Worm (Caenorhabditis elegans) whole organism, L4 larva: ENCODE data around the gene T10D4.19.
A peak's percentile ranks its signal among the peaks of the same experiment; 100 is the strongest.
"Not testable (repeated sequence)": the region's sequence is repeated elsewhere in the genome, so short reads cannot be mapped to it uniquely, and the experiment has no call there.

Source experiments
- D1046.2 ChIP-seq: fragments of 200-800 bp; sonication (Bioruptor generic); IDR thresholded peaks from 2 replicates; pipeline ENCODE4 v1.3.6; 2022; ENCODE audit warnings: missing genetic modification characterization, missing compliant biosample characterization
- F37D6.2 ChIP-seq: sonication (generic microtip); optimal IDR thresholded peaks from 2 replicates; lab custom pipeline; 2016; ENCODE audit warnings: mild to moderate bottlenecking, missing genetic modification characterization, missing compliant biosample characterization
- F49E8.2 ChIP-seq: sonication (generic microtip); optimal IDR thresholded peaks from 2 replicates; lab custom pipeline; 2016; ENCODE audit warnings: missing compliant biosample characterization, mild to moderate bottlenecking, missing genetic modification characterization, borderline replicate concordance
- T20F7.1 ChIP-seq: fragments of 200-800 bp; sonication (Bioruptor generic); optimal IDR thresholded peaks from 2 replicates; lab custom pipeline; 2018; ENCODE audit warnings: mild to moderate bottlenecking, missing genetic modification characterization, missing compliant biosample characterization
- Y48G9A.11 ChIP-seq: fragments of 200-800 bp; sonication (Bioruptor generic); IDR thresholded peaks from 2 replicates; pipeline ENCODE4 v1.3.6; 2022; ENCODE audit warnings: missing genetic modification reagents, missing genetic modification characterization, missing compliant biosample characterization
- ZK546.5 ChIP-seq, 2 experiments: sonication (generic microtip); optimal IDR thresholded peaks; 2 replicates each; lab custom pipeline; 2017; ENCODE audit warnings: missing biosample characterization in 2 of 2, missing genetic modification characterization in 2 of 2
- aha-1 ChIP-seq: fragments of 150-350 bp; peaks from one replicate; lab custom pipeline; 2014; ENCODE audit warnings: missing biosample characterization, missing genetic modification characterization
- cey-2 ChIP-seq: sonication (generic microtip); optimal IDR thresholded peaks from 3 replicates; lab custom pipeline; 2017; ENCODE audit warnings: missing genetic modification characterization, mild to moderate bottlenecking, missing compliant biosample characterization, antibody characterized with exemption, borderline replicate concordance; ENCODE audit not compliant: insufficient read depth
- daf-12 ChIP-seq: fragments of 150-350 bp; optimal IDR thresholded peaks from 2 replicates; lab custom pipeline; 2014; ENCODE audit warnings: missing biosample characterization, missing genetic modification reagents, missing genetic modification characterization
- daf-19 ChIP-seq: fragments of 200-800 bp; sonication (Bioruptor generic); conservative IDR thresholded peaks from 2 replicates; pipeline ENCODE4 v1.3.6; 2022; ENCODE audit warnings: missing genetic modification characterization, missing compliant biosample characterization
- daf-8 ChIP-seq: fragments of 200-800 bp; sonication (Bioruptor generic); IDR thresholded peaks from 2 replicates; pipeline ENCODE4 v1.3.6; 2022; ENCODE audit warnings: missing genetic modification characterization, missing compliant biosample characterization
- egl-27 ChIP-seq: sonication (generic microtip); optimal IDR thresholded peaks from 3 replicates; lab custom pipeline; 2017; ENCODE audit warnings: missing biosample characterization, missing genetic modification reagents, missing genetic modification characterization
- egl-43 ChIP-seq: fragments of 200-800 bp; sonication (Bioruptor generic); IDR thresholded peaks from 2 replicates; pipeline ENCODE4 v1.3.6; 2022; ENCODE audit warnings: missing genetic modification reagents, missing genetic modification characterization, missing compliant biosample characterization
- fkh-10 ChIP-seq: fragments of 150-350 bp; optimal IDR thresholded peaks from 2 replicates; lab custom pipeline; 2014; ENCODE audit warnings: missing biosample characterization, missing genetic modification reagents, missing genetic modification characterization
- hmg-1.1 ChIP-seq: fragments of 200-800 bp; sonication (Bioruptor generic); IDR thresholded peaks from 2 replicates; pipeline ENCODE4 v1.3.6; 2022; ENCODE audit warnings: missing genetic modification reagents, missing genetic modification characterization, missing compliant biosample characterization
- lim-7 ChIP-seq: fragments of 200-800 bp; sonication (Bioruptor generic); IDR thresholded peaks from 2 replicates; pipeline ENCODE4 v1.3.6; 2022; ENCODE audit warnings: missing genetic modification characterization, missing compliant biosample characterization
- madf-5 ChIP-seq, 2 experiments: fragments of 200-800 bp; sonication (Bioruptor generic); IDR thresholded peaks; 2 replicates each; pipeline ENCODE4 v1.3.6; 2022; ENCODE audit warnings: missing compliant biosample characterization in 2 of 2, missing genetic modification characterization in 2 of 2
- madf-9 ChIP-seq: fragments of 200-800 bp; sonication (Bioruptor generic); conservative IDR thresholded peaks from 2 replicates; pipeline ENCODE4 v1.3.6; 2022; ENCODE audit warnings: missing genetic modification reagents, missing genetic modification characterization, missing compliant biosample characterization
- nhr-111 ChIP-seq: fragments of 200-800 bp; sonication (Bioruptor generic); optimal IDR thresholded peaks from 2 replicates; lab custom pipeline; 2018; ENCODE audit warnings: mild to moderate bottlenecking, missing genetic modification characterization, missing compliant biosample characterization
- nhr-237 ChIP-seq: sonication (generic microtip); optimal IDR thresholded peaks from 2 replicates; lab custom pipeline; 2017; ENCODE audit warnings: missing biosample characterization, missing genetic modification characterization
- set-16 ChIP-seq: fragments of 200-800 bp; sonication (Bioruptor generic); IDR thresholded peaks from 2 replicates; pipeline ENCODE4 v1.3.6; 2022; ENCODE audit warnings: missing genetic modification reagents, missing genetic modification characterization, missing compliant biosample characterization
- unc-130 ChIP-seq: sonication (generic microtip); optimal IDR thresholded peaks from 2 replicates; lab custom pipeline; 2016; ENCODE audit warnings: missing genetic modification reagents, missing genetic modification characterization, missing compliant biosample characterization
- zag-1 ChIP-seq: fragments of 150-350 bp; optimal IDR thresholded peaks from 2 replicates; lab custom pipeline; 2014; ENCODE audit warnings: missing biosample characterization, missing genetic modification characterization
- ztf-11 ChIP-seq: fragments of 150-350 bp; optimal IDR thresholded peaks from 2 replicates; lab custom pipeline; 2014; ENCODE audit warnings: missing biosample characterization, missing genetic modification characterization

Gene T10D4.19

DNA sequence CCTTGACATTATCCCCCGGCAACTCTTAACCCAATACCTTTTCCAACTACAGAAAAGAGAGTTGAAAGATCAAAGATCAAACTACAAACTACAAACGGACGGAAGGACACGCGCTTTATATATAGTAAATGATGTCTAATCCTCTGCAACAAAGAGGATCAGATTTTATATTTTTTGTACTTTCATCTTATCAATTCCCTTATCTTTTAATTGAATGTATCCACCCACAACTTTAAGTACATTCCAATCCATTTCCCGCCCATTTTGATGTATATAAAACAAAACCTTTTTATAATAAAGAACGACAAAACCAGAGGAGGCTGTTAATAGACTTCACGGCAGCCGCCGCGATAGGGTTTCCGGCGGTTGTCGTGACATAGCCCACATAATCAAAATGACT lies 25.9 kb downstream of the T10D4.19 start, which contains the start of gene sri-40:
Gene sri-40, plus strand, starts transcription at position 301 of the 400 bp plus-strand sequence.
- not testable (repeated sequence) for TF ChIP-seq madf-9 (GFP tag; lab: Robert Waterston, UW); F37D6.2 (tag; lab: Kevin White, UChicago); set-16 (GFP tag; lab: Robert Waterston, UW)
- TF ChIP-seq, all 104 proteins: peak for 0; not testable (repeated sequence) for 104

DNA sequence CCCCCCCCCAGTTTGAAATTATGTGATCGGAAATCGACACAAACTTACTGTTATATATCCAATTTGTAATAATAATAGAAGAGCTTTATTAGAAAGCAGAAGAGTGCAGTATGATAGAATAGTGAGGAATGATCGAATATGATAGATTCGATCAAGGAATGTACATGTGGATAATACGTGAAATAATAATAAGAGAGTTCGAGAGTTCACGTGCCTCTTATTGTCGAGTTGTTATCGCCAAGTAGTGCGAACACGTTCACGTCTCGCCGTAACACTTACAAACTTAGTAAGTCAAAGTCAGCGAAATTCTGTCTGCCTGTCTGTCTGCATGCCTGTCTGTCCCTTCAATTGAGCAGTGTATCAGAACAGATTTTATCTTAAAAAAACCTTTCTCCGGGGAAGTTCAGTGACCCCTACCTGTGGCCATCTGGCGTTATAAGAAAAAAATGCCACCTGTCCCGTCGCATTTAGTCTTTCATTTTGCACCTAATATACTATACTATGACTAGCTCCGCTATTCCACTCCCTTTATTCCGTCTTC lies 31.7 kb downstream of the T10D4.19 start, which contains the start of the genes Y27F2A.6 and Y27F2A.8:
Gene Y27F2A.6, minus strand, starts transcription at position 101 of the 541 bp plus-strand sequence.
Gene Y27F2A.8, plus strand, starts transcription at position 491 of the 541 bp plus-strand sequence.
- not testable (repeated sequence) for TF ChIP-seq lim-7 (GFP tag; lab: Robert Waterston, UW); ztf-11 (tag; lab: Kevin White, UChicago); hmg-1.1 (GFP tag; lab: Robert Waterston, UW)

DNA sequence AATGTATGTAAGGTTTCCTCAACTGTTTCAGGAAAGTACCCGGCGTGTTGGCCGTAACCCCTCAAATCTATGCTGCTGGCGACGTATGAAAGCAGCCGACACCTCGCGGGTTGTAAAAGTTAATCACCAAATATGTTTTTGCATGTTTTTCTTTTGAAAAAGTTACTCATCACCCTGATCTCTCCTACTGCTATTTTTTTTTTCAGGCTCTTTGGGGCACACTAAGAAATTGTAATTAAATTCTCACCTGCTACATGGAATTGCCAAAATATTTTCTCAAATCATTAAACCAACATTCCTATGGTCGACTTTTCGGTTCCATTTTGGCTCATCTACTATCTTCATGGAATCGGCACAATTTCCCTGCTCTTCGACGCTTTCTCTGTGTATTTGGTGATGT lies 33.1 kb downstream of the T10D4.19 start, which contains the start of gene sri-78:
Gene sri-78, plus strand, starts transcription at position 301 of the 400 bp plus-strand sequence.
- not testable (repeated sequence) for TF ChIP-seq hmg-1.1 (GFP tag; lab: Robert Waterston, UW); daf-12 (tag; lab: Kevin White, UChicago); ztf-11 (tag; lab: Kevin White, UChicago)

DNA sequence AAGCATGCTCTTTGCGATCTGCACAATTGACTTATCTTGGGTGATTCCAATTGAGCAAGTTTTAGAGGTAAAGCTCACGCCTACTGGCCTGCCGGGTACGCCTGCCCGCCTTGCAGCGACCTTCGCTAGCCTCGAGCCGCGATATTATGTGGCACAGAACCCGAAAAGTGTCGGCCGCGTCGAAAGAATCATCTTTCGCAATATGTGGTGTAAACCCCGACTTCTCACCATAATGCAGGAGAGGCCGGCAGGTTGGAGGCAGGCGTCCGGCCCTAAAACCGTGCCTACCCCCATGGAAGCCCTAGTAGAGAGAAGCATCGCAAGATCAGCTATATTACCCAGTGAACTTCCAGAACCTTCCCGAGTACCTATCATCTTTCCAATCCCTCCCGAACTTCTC lies 34.1 kb downstream of the T10D4.19 start:
- TF ChIP-seq aha-1 (peak; percentile 21), T20F7.1 (no peak), nhr-237 (no peak), F49E8.2 (tag; lab: Kevin White, UChicago) (no peak), D1046.2 (no peak), fkh-10 (GFP tag; lab: Kevin White, UChicago) (no peak), Y48G9A.11 (GFP tag; lab: Robert Waterston, UW) (peak; percentile 41; the same call in 1 of the 2 replicates), egl-43 (GFP tag; lab: Robert Waterston, UW) (0 out of 2 replicates have a peak, but pooled peaks have one; percentile 44), set-16 (GFP tag; lab: Robert Waterston, UW) (peak; percentile 55)
- TF ChIP-seq, all 104 proteins: peak for 4

DNA sequence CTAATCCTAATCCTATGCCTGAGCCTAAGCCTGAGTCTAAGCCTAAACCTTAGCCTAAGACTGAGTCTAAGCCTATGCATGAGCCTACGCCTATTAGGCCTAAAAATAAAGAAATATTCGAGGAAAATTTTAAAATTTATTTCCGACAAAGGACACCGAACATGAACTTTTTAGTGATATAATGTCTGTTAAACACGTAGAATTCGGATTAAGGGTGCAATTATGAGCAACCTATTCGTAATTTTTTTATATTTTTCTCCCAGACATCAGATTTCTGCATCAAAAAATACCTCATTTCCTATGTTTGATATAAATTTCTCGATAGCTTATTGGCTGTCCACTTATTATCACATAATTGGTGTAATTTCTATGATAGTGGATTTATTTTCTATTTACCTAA lies 37.3 kb downstream of the T10D4.19 start, which contains the start of gene Y27F2A.11:
Gene Y27F2A.11, plus strand, starts transcription at position 301 of the 400 bp plus-strand sequence.
- TF ChIP-seq madf-5 (GFP tag; IDR thresholded peaks at IDR 0.05; lab: Robert Waterston, UW); daf-19 (GFP tag; lab: Robert Waterston, UW); nhr-111: not testable (repeated sequence)
- TF ChIP-seq, all 104 proteins: peak for 0; not testable (repeated sequence) for 104

DNA sequence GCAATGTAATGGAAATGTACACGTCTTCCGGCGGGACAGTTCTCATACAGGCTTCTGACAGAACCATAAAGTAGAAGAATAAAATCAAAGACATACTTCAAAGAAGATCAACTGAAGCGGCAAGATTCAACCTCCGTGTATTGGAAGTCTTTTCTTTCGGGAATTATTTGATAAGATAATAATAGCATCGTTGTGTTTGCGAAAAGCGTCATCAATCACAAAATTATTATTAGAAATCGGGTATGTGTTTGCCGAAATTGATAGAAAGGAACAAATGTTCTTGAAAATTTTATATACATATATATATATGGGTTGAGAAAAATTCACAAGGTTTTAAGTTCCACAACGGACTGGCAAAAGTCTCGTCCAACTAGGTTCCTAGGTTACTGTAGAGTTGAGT lies 39.8 kb downstream of the T10D4.19 start, which contains the start of gene Y27F2A.9:
Gene Y27F2A.9, minus strand, starts transcription at position 101 of the 400 bp plus-strand sequence.
- not testable (repeated sequence) for TF ChIP-seq egl-27 (tag; lab: Kevin White, UChicago); unc-130 (GFP tag; lab: Kevin White, UChicago); cey-2 (tag; lab: Kevin White, UChicago)
- TF ChIP-seq, all 104 proteins: peak for 0; not testable (repeated sequence) for 104

DNA sequence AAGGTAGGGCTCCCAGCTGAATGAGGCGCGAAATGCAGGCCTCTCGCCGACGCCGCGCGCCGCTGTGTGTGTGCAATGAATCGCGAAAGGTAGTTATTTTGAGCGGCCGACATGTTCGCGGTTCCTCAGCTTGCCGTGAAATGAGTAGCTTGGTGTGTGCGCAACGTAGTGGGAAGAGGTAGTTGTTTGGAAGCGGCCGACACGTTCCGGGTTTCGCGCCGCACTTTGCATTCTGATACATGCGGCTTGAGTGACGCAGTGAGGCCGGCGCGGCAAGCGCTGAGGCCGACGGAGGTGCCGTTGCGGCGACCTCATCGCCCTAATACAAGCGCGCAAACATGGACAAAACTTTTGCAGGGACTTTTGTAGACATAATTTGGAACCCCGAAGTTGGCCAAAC lies 44.0 kb downstream of the T10D4.19 start:
- TF ChIP-seq set-16 (GFP tag; lab: Robert Waterston, UW) (peak; percentile 79), madf-5 (GFP tag; IDR thresholded peaks at IDR 0.05; lab: Robert Waterston, UW) (no peak)

DNA sequence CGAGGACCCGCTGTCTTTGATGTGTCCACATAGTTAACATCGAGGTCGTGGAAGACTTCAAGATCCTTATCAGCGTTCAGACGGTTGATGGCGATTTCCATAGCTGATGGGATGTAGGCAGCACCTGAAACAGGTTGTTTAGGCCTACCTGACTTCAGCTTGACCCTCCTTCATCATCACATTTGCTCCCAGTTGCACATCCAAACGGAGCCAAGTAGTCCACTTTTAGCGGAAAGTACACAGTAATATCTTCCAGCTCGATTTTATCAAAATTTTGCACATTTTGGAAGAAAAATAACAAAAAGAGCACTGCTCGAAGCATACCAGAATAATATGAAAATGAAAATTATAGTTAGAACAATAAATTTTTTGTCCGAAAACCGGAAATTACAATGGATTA lies 45.2 kb downstream of the T10D4.19 start, which contains the start of gene gcy-15:
Gene gcy-15, minus strand, starts transcription at position 101 of the 400 bp plus-strand sequence.
- TF ChIP-seq zag-1 (tag; lab: Kevin White, UChicago): no peak
- TF ChIP-seq daf-8 (GFP tag; lab: Robert Waterston, UW): no peak
- TF ChIP-seq madf-5 (GFP tag; IDR thresholded peaks at IDR 0.05; lab: Robert Waterston, UW): no peak
- TF ChIP-seq ZK546.5 (tag; optimal IDR thresholded peaks at IDR 0.05; lab: Kevin White, UChicago): no peak
